Fruit fly (Drosophila melanogaster) whole organism, embryonic: ENCODE results near the gene Mct1.
A peak's percentile ranks its signal among the peaks of the same experiment; 100 is the strongest.

Experiments used
- Awh ChIP-seq: fragments of 200-800 bp; sonication (Bioruptor generic); IDR thresholded peaks from 2 replicates; pipeline ENCODE4, ENCODE4 v1.3.6; 2022; ENCODE audit warnings: missing biosample characterization, missing genetic modification characterization
- CG10274 ChIP-seq: fragments of 200-800 bp; sonication (Bioruptor generic); optimal IDR thresholded peaks from 3 replicates; lab custom pipeline; 2017; ENCODE audit warnings: missing biosample characterization, mild to moderate bottlenecking, missing genetic modification characterization
- CG10565 ChIP-seq: fragments of 200-800 bp; sonication (Bioruptor generic); optimal IDR thresholded peaks from 3 replicates; lab custom pipeline; 2016; ENCODE audit warnings: missing biosample characterization, mild to moderate bottlenecking, missing genetic modification characterization
- CG11093 ChIP-seq: fragments of 200-800 bp; sonication (Bioruptor generic); IDR thresholded peaks from 3 replicates; pipeline ENCODE4 v1.3.6; 2022; ENCODE audit warnings: missing biosample characterization, missing genetic modification characterization
- CG11504 ChIP-seq: fragments of 200-800 bp; sonication (Bioruptor generic); optimal IDR thresholded peaks from 3 replicates; lab custom pipeline; 2019; ENCODE audit warnings: missing biosample characterization, mild to moderate bottlenecking, missing genetic modification characterization, moderate library complexity
- CG13624 ChIP-seq: fragments of 200-800 bp; sonication (Bioruptor generic); optimal IDR thresholded peaks from 2 replicates; lab custom pipeline; 2016; ENCODE audit warnings: missing biosample characterization, missing genetic modification characterization
- CG14441 ChIP-seq: fragments of 200-800 bp; sonication (Bioruptor generic); IDR thresholded peaks from 2 replicates; pipeline ENCODE4 v1.3.6; 2022; ENCODE audit warnings: missing biosample characterization, missing genetic modification characterization
- CG15479 ChIP-seq: fragments of 200-800 bp; sonication (Bioruptor generic); optimal IDR thresholded peaks from 3 replicates; lab custom pipeline; 2019; ENCODE audit warnings: missing biosample characterization, mild to moderate bottlenecking, missing genetic modification characterization, moderate library complexity
- CG17912 ChIP-seq: fragments of 200-800 bp; sonication (Bioruptor generic); optimal IDR thresholded peaks from 2 replicates; lab custom pipeline; 2018; ENCODE audit warnings: missing biosample characterization, mild to moderate bottlenecking, missing genetic modification characterization
- CG2202 ChIP-seq: fragments of 200-800 bp; sonication (Bioruptor generic); optimal IDR thresholded peaks from 2 replicates; lab custom pipeline; 2018; ENCODE audit warnings: missing biosample characterization, mild to moderate bottlenecking, missing genetic modification characterization
- CG31441 ChIP-seq: fragments of 200-800 bp; sonication (Bioruptor generic); IDR thresholded peaks from 2 replicates; pipeline ENCODE4 v1.3.6; 2022; ENCODE audit warnings: missing biosample characterization, missing genetic modification characterization
- CG32772 ChIP-seq: fragments of 200-800 bp; sonication (Bioruptor generic); IDR thresholded peaks from 2 replicates; pipeline ENCODE4 v1.3.6; 2022; ENCODE audit warnings: missing biosample characterization, missing genetic modification characterization
- CG4282 ChIP-seq: fragments of 200-800 bp; sonication (Bioruptor generic); optimal IDR thresholded peaks from 2 replicates; lab custom pipeline; 2016; ENCODE audit warnings: missing biosample characterization, missing genetic modification characterization
- CG43689 ChIP-seq: fragments of 200-800 bp; sonication (Bioruptor generic); IDR thresholded peaks from 2 replicates; pipeline ENCODE4 v1.3.6; 2022; ENCODE audit warnings: missing biosample characterization, missing genetic modification characterization
- CG6683 ChIP-seq: fragments of 200-800 bp; sonication (Bioruptor generic); optimal IDR thresholded peaks from 2 replicates; lab custom pipeline; 2017; ENCODE audit warnings: missing biosample characterization, mild to moderate bottlenecking, missing genetic modification characterization, missing genetic modification reagents
- CG6765 ChIP-seq: fragments of 200-800 bp; sonication (Bioruptor generic); optimal IDR thresholded peaks from 3 replicates; lab custom pipeline; 2017; ENCODE audit warnings: missing biosample characterization, mild to moderate bottlenecking, missing genetic modification characterization
- CG6854 ChIP-seq: fragments of 200-800 bp; sonication (Bioruptor generic); optimal IDR thresholded peaks from 3 replicates; lab custom pipeline; 2017; ENCODE audit warnings: missing biosample characterization, mild to moderate bottlenecking, missing genetic modification characterization
- CG8765 ChIP-seq: fragments of 200-800 bp; sonication (Bioruptor generic); IDR thresholded peaks from 2 replicates; pipeline ENCODE4 v1.3.6; 2022; ENCODE audit warnings: missing biosample characterization, missing genetic modification characterization
- CG8944 ChIP-seq: fragments of 200-800 bp; sonication (Bioruptor generic); optimal IDR thresholded peaks from 3 replicates; lab custom pipeline; 2016; ENCODE audit warnings: missing biosample characterization, missing genetic modification characterization
- CG9215 ChIP-seq: fragments of 200-800 bp; sonication (Bioruptor generic); IDR thresholded peaks from 2 replicates; pipeline ENCODE4 v1.3.6; 2022; ENCODE audit warnings: missing biosample characterization, missing genetic modification characterization
- D19A ChIP-seq: fragments of 200-800 bp; optimal IDR thresholded peaks from 3 replicates; lab custom pipeline; 2019; ENCODE audit warnings: missing biosample characterization, mild to moderate bottlenecking, missing genetic modification characterization, moderate library complexity
- Hsf ChIP-seq: fragments of 200-800 bp; sonication (Bioruptor generic); optimal IDR thresholded peaks from 3 replicates; lab custom pipeline; 2016; ENCODE audit warnings: missing biosample characterization, missing genetic modification characterization
- MESR4 ChIP-seq: fragments of 200-800 bp; sonication (Bioruptor generic); optimal IDR thresholded peaks from 2 replicates; lab custom pipeline; 2018; ENCODE audit warnings: missing biosample characterization, mild to moderate bottlenecking, missing genetic modification characterization, moderate library complexity
- Nf-YA ChIP-seq: fragments of 200-800 bp; sonication (Bioruptor generic); IDR thresholded peaks from 2 replicates; pipeline ENCODE4 v1.3.6; 2022; ENCODE audit warnings: missing biosample characterization, missing genetic modification characterization
- Nf-YB ChIP-seq: fragments of 200-800 bp; sonication (Bioruptor generic); optimal IDR thresholded peaks from 3 replicates; lab custom pipeline; 2019; ENCODE audit warnings: missing biosample characterization, mild to moderate bottlenecking, missing genetic modification characterization, moderate library complexity
- Poxn ChIP-seq: fragments of 200-800 bp; sonication (Bioruptor generic); IDR thresholded peaks from 2 replicates; pipeline ENCODE4 v1.3.6; 2022; ENCODE audit warnings: missing biosample characterization, missing genetic modification characterization
- abd-A ChIP-seq: fragments of 200-800 bp; sonication (Bioruptor generic); optimal IDR thresholded peaks from 3 replicates; lab custom pipeline; 2019; ENCODE audit warnings: missing biosample characterization, mild to moderate bottlenecking, missing genetic modification characterization, moderate library complexity
- amos ChIP-seq: fragments of 200-800 bp; sonication (Bioruptor generic); IDR thresholded peaks from 2 replicates; pipeline ENCODE4 v1.3.6; 2022; ENCODE audit warnings: missing biosample characterization, missing genetic modification characterization; ENCODE audit not compliant: partially characterized antibody
- aop ChIP-seq: fragments of 200-800 bp; sonication (Bioruptor generic); IDR thresholded peaks from 2 replicates; pipeline ENCODE4 v1.3.6; 2022; ENCODE audit warnings: missing biosample characterization, missing genetic modification characterization
- cad ChIP-seq: fragments of >200 bp; optimal IDR thresholded peaks from 2 replicates; lab custom pipeline; 2017; ENCODE audit warnings: missing biosample characterization, missing genetic modification characterization
- chinmo ChIP-seq: fragments of 200-800 bp; sonication (Bioruptor generic); IDR thresholded peaks from 4 replicates; pipeline ENCODE4 v1.3.6; 2022; ENCODE audit warnings: missing biosample characterization, missing genetic modification characterization; ENCODE audit not compliant: partially characterized antibody
- corto ChIP-seq: fragments of 200-800 bp; sonication (Bioruptor generic); optimal IDR thresholded peaks from 2 replicates; lab custom pipeline; 2016; ENCODE audit warnings: missing biosample characterization, mild to moderate bottlenecking, missing genetic modification characterization, moderate library complexity
- dati ChIP-seq: fragments of 200-800 bp; sonication (Bioruptor generic); IDR thresholded peaks from 2 replicates; pipeline ENCODE4 v1.3.6; 2022; ENCODE audit warnings: missing biosample characterization, missing genetic modification characterization
- esg ChIP-seq: fragments of 200-800 bp; sonication (Bioruptor generic); conservative IDR thresholded peaks from 2 replicates; pipeline ENCODE4 v1.3.6; 2022; ENCODE audit warnings: missing biosample characterization, missing genetic modification characterization
- fd3F ChIP-seq: fragments of 200-800 bp; sonication (Bioruptor generic); optimal IDR thresholded peaks from 2 replicates; lab custom pipeline; 2018; ENCODE audit warnings: missing biosample characterization, mild to moderate bottlenecking, missing genetic modification characterization, moderate library complexity
- gcm ChIP-seq: fragments of 200-800 bp; sonication (Bioruptor generic); optimal IDR thresholded peaks from 2 replicates; lab custom pipeline; 2019; ENCODE audit warnings: missing biosample characterization, mild to moderate bottlenecking, missing genetic modification characterization, moderate library complexity
- gcm2 ChIP-seq: fragments of 200-800 bp; sonication (Bioruptor generic); optimal IDR thresholded peaks from 2 replicates; lab custom pipeline; 2016; ENCODE audit warnings: missing biosample characterization, missing genetic modification characterization
- gem ChIP-seq: fragments of 200-800 bp; sonication (Bioruptor generic); optimal IDR thresholded peaks from 2 replicates; lab custom pipeline; 2019; ENCODE audit warnings: missing biosample characterization, mild to moderate bottlenecking, missing genetic modification characterization, moderate library complexity
- grau ChIP-seq: fragments of 200-800 bp; optimal IDR thresholded peaks from 3 replicates; lab custom pipeline; 2019; ENCODE audit warnings: missing biosample characterization, mild to moderate bottlenecking, missing genetic modification characterization, moderate library complexity
- hb ChIP-seq: fragments of 200-800 bp; sonication (Bioruptor generic); IDR thresholded peaks from 3 replicates; pipeline ENCODE4 v1.3.6; 2022; ENCODE audit warnings: missing biosample characterization, missing genetic modification characterization; ENCODE audit not compliant: partially characterized antibody
- mirr ChIP-seq: fragments of 200-800 bp; sonication (Bioruptor generic); optimal IDR thresholded peaks from 3 replicates; lab custom pipeline; 2018; ENCODE audit warnings: missing biosample characterization, mild to moderate bottlenecking, missing genetic modification characterization
- prd ChIP-seq, 3 experiments: fragments of >200 bp in 2 of 3; fragments of 200-800 bp in 1 of 3; sonication (Bioruptor generic) in 1 of 3; optimal IDR thresholded peaks in 2 of 3; IDR thresholded peaks in 1 of 3; 2 replicates in 2 of 3; 3 replicates in 1 of 3; pipeline versions ENCODE4 v1.3.6 to Lab custom; 2017 to 2022; ENCODE audit warnings: missing biosample characterization in 1 of 3, missing genetic modification characterization in 1 of 3
- pzg ChIP-seq: fragments of 200-800 bp; sonication (Bioruptor generic); optimal IDR thresholded peaks from 3 replicates; lab custom pipeline; 2018; ENCODE audit warnings: missing biosample characterization, mild to moderate bottlenecking, missing genetic modification characterization, moderate library complexity
- run ChIP-seq: fragments of 200-800 bp; sonication (Bioruptor generic); optimal IDR thresholded peaks from 3 replicates; lab custom pipeline; 2018; ENCODE audit warnings: missing biosample characterization, mild to moderate bottlenecking, missing genetic modification characterization
- scrt ChIP-seq: fragments of 200-800 bp; sonication (Bioruptor generic); optimal IDR thresholded peaks from 2 replicates; lab custom pipeline; 2018; ENCODE audit warnings: missing biosample characterization, mild to moderate bottlenecking, missing genetic modification characterization, moderate library complexity
- sens ChIP-seq: fragments of 200-800 bp; sonication (Bioruptor generic); peaks from one replicate; lab custom pipeline; 2016; ENCODE audit warnings: missing biosample characterization, missing genetic modification characterization
- sob ChIP-seq: fragments of 200-800 bp; sonication (Bioruptor generic); IDR thresholded peaks from 2 replicates; pipeline ENCODE4 v1.3.6; 2022; ENCODE audit warnings: missing biosample characterization, missing genetic modification characterization
- tap ChIP-seq: fragments of 200-800 bp; optimal IDR thresholded peaks from 3 replicates; lab custom pipeline; 2019; ENCODE audit warnings: missing biosample characterization, mild to moderate bottlenecking, missing genetic modification characterization, moderate library complexity
- wek ChIP-seq: fragments of 200-800 bp; sonication (Bioruptor generic); optimal IDR thresholded peaks from 3 replicates; lab custom pipeline; 2018; ENCODE audit warnings: missing biosample characterization, mild to moderate bottlenecking, missing genetic modification characterization, moderate library complexity

Mct1 gene

DNA sequence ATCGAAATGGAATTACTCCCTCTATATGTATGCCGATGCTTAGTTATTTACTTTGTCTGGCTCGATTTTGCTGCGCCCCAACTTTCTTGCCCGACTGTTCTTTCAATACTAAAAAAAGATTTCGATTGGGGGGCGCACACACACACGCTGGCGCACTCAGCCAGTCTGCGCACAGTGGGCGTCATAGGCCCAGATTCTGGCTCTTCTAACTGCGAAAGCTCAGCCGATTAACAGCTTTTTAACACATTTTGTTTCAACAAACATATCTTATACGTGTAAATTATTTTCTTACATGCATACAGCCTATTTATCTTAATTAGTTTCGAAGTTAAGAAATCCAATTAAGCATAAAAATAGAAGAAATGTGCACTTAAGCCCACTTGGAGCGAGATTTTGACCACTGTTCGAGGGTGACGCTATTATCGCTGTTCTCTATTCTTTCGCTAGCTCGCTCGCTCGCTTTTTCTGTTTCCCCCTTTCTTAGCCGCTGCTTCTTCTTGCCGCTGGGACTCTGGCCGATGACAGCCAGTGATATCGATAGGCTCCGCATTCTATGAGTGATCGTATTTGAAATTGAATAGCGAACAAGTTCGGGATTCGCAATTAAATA is 33.3 kb downstream of the Mct1 start, which contains the start of gene Vinc (continued):
- TF ChIP-seq Awh, result peak; percentile 52; the same call in 1 of the 2 replicates
- TF ChIP-seq amos (GFP tag; lab: Robert Waterston, UW), result peak; percentile 55; the same call in 1 of the 2 replicates
- peak; percentile 85 for TF ChIP-seq grau (tag; lab: Kevin White, UChicago)
- TF ChIP-seq CG6683 (GFP tag; lab: Kevin White, UChicago), result peak; percentile 88
- TF ChIP-seq CG17912, result peak; percentile 56
- no peak for TF ChIP-seq aop
- TF ChIP-seq corto (GFP tag; lab: Kevin White, UChicago), result no peak
- peak; percentile 62 for TF ChIP-seq Nf-YB (GFP tag; lab: Kevin White, UChicago)
- TF ChIP-seq CG10565 (GFP tag; lab: Kevin White, UChicago), result no peak
- no peak for TF ChIP-seq hb (GFP tag; lab: Robert Waterston, UW)
- TF ChIP-seq CG9215 (GFP tag; lab: Robert Waterston, UW), result peak; percentile 89
- TF ChIP-seq CG43689 (GFP tag; lab: Robert Waterston, UW), result no peak
- peak; percentile 50; the same call in 1 of the 2 replicates for TF ChIP-seq CG8765 (GFP tag; lab: Robert Waterston, UW)
- TF ChIP-seq esg (GFP tag; lab: Robert Waterston, UW), result peak; percentile 83
- TF ChIP-seq sob, result peak; percentile 82
- TF ChIP-seq prd (optimal IDR thresholded peaks at IDR 0.05; lab: Kevin White, UChicago), result no peak
- peak; percentile 79 for TF ChIP-seq prd (GFP tag; IDR thresholded peaks at IDR 0.05; lab: Robert Waterston, UW)
- TF ChIP-seq CG11093 (GFP tag; lab: Robert Waterston, UW), result peak; percentile 80
- no peak for TF ChIP-seq run (tag; lab: Kevin White, UChicago)
- TF ChIP-seq pzg (GFP tag; lab: Kevin White, UChicago), result peak; percentile 42
- TF ChIP-seq scrt (GFP tag; lab: Kevin White, UChicago), result peak; percentile 87
- peak; percentile 91 for TF ChIP-seq CG13624 (GFP tag; lab: Kevin White, UChicago)
- TF ChIP-seq tap (tag; lab: Kevin White, UChicago), result peak; percentile 82
- TF ChIP-seq Nf-YA (GFP tag; lab: Robert Waterston, UW), result peak; percentile 50; the same call in 1 of the 2 replicates
- TF ChIP-seq cad (GFP tag; lab: Kevin White, UChicago), result no peak
- no peak for TF ChIP-seq wek
- peak; percentile 78 for TF ChIP-seq CG32772 (GFP tag; lab: Robert Waterston, UW)
- TF ChIP-seq CG14441 (GFP tag; lab: Robert Waterston, UW), result peak; percentile 84
- peak; percentile 18 for TF ChIP-seq CG4282 (GFP tag; lab: Kevin White, UChicago)
- TF ChIP-seq abd-A, result no peak
- peak; percentile 88 for TF ChIP-seq CG6765 (GFP tag; lab: Kevin White, UChicago)
- TF ChIP-seq CG11504 (tag; lab: Kevin White, UChicago), result peak; percentile 90
- TF ChIP-seq gcm2, result peak; percentile 60
- TF ChIP-seq CG10274 (GFP tag; lab: Kevin White, UChicago), result peak; percentile 82
- TF ChIP-seq dati (GFP tag; lab: Robert Waterston, UW), result no peak
- TF ChIP-seq chinmo (GFP tag; lab: Robert Waterston, UW), result no peak
- peak; percentile 92 for TF ChIP-seq CG6854 (GFP tag; lab: Kevin White, UChicago)
- TF ChIP-seq CG31441, result peak; percentile 86
- TF ChIP-seq fd3F (GFP tag; lab: Kevin White, UChicago), result peak; percentile 72
- peak; percentile 57 for TF ChIP-seq Hsf (GFP tag; lab: Kevin White, UChicago)
- peak; percentile 85 for TF ChIP-seq D19A (tag; lab: Kevin White, UChicago)
- TF ChIP-seq CG8944 (GFP tag; lab: Kevin White, UChicago), result peak; percentile 57
- peak; percentile 20 for TF ChIP-seq CG2202 (tag; lab: Kevin White, UChicago)
- no peak for TF ChIP-seq MESR4
- TF ChIP-seq CG15479 (GFP tag; lab: Kevin White, UChicago), result no peak
- TF ChIP-seq sens, result peak; percentile 98
- peak; percentile 91 for TF ChIP-seq mirr (GFP tag; lab: Kevin White, UChicago)
- no peak for TF ChIP-seq gem (tag; lab: Kevin White, UChicago)
- 0 out of 2 replicates have a peak, but pooled peaks have one; percentile 30 for TF ChIP-seq Poxn (GFP tag; lab: Robert Waterston, UW)
- peak; percentile 71 for TF ChIP-seq gcm (GFP tag; lab: Kevin White, UChicago)
